Worm (Caenorhabditis elegans) whole organism, L1 larva: ENCODE data around the gene H06A10.1.

Experiments used
- C16A3.4 ChIP-seq: fragments of 150-350 bp; optimal IDR thresholded peaks from 2 replicates; lab custom pipeline; 2014; ENCODE audit warnings: missing biosample characterization, missing genetic modification characterization
- aha-1 ChIP-seq: fragments of 150-350 bp; optimal IDR thresholded peaks from 2 replicates; lab custom pipeline; 2014; ENCODE audit warnings: missing biosample characterization, missing genetic modification characterization
- ama-1 ChIP-seq: fragments of 150-350 bp; optimal IDR thresholded peaks from 2 replicates; lab custom pipeline; 2014
- blmp-1 ChIP-seq: fragments of 150-350 bp; optimal IDR thresholded peaks from 2 replicates; lab custom pipeline; 2014; ENCODE audit warnings: missing biosample characterization, missing genetic modification characterization
- ceh-90 ChIP-seq: sonication (generic microtip); optimal IDR thresholded peaks from 2 replicates; lab custom pipeline; 2016; ENCODE audit warnings: missing genetic modification characterization, missing compliant biosample characterization
- dsc-1 ChIP-seq: sonication (generic microtip); optimal IDR thresholded peaks from 2 replicates; lab custom pipeline; 2016; ENCODE audit warnings: mild to moderate bottlenecking, missing genetic modification characterization, missing compliant biosample characterization
- efl-1 ChIP-seq, 4 experiments: fragments of 150-350 bp; optimal IDR thresholded peaks in 3 of 4; peaks in 1 of 4; 1 replicate in 1 of 4; 2 replicates in 3 of 4; lab custom pipeline; 2014; ENCODE audit warnings: missing biosample characterization in 2 of 4, missing genetic modification characterization in 2 of 4, missing genetic modification reagents in 2 of 4
- efl-3 ChIP-seq: fragments of 200-800 bp; sonication (Bioruptor generic); optimal IDR thresholded peaks from 2 replicates; lab custom pipeline; 2018; ENCODE audit warnings: mild to moderate bottlenecking, missing genetic modification characterization, missing compliant biosample characterization
- egl-13 ChIP-seq: sonication (generic microtip); optimal IDR thresholded peaks from 2 replicates; lab custom pipeline; 2016; ENCODE audit warnings: missing genotype, missing genetic modification reagents, missing genetic modification characterization, missing compliant biosample characterization
- elt-3 ChIP-seq, 6 experiments: fragments of 150-350 bp in 1 of 6; sonication (generic microtip); optimal IDR thresholded peaks; 2 replicates each; lab custom pipeline; 2017 to 2018; ENCODE audit warnings: missing biosample characterization in 6 of 6, missing genetic modification characterization in 6 of 6, inconsistent platforms in 1 of 6
- fkh-10 ChIP-seq: sonication (generic microtip); optimal IDR thresholded peaks from 2 replicates; lab custom pipeline; 2017; ENCODE audit warnings: missing biosample characterization, missing genetic modification reagents, missing genetic modification characterization
- hlh-17 ChIP-seq: fragments of 200-800 bp; sonication (Bioruptor generic); optimal IDR thresholded peaks from 2 replicates; lab custom pipeline; 2018; ENCODE audit warnings: missing genetic modification characterization, mild to moderate bottlenecking, missing compliant biosample characterization, moderate library complexity, borderline replicate concordance
- hpl-2 ChIP-seq: fragments of 150-350 bp; optimal IDR thresholded peaks from 2 replicates; lab custom pipeline; 2014; ENCODE audit warnings: missing biosample characterization, missing genetic modification reagents, missing genetic modification characterization
- jun-1 ChIP-seq: fragments of 150-350 bp; optimal IDR thresholded peaks from 2 replicates; lab custom pipeline; 2014; ENCODE audit warnings: missing biosample characterization, missing genetic modification reagents, missing genetic modification characterization
- lin-13 ChIP-seq: fragments of 150-350 bp; optimal IDR thresholded peaks from 2 replicates; lab custom pipeline; 2014; ENCODE audit warnings: missing biosample characterization, missing genetic modification reagents, missing genetic modification characterization
- lin-14 ChIP-seq: fragments of 200-800 bp; sonication (Bioruptor generic); optimal IDR thresholded peaks from 2 replicates; lab custom pipeline; 2018; ENCODE audit warnings: mild to moderate bottlenecking, missing genetic modification characterization, moderate library complexity, missing compliant biosample characterization
- lin-35 ChIP-seq, 2 experiments: fragments of 150-350 bp; optimal IDR thresholded peaks; 2 replicates each; lab custom pipeline; 2014; ENCODE audit warnings: missing biosample characterization in 2 of 2, missing genetic modification characterization in 2 of 2, missing genetic modification reagents in 2 of 2
- lsy-2 ChIP-seq, 2 experiments: fragments of 150-350 bp; optimal IDR thresholded peaks; 2 replicates each; lab custom pipeline; 2014; ENCODE audit warnings: missing biosample characterization in 2 of 2, missing genetic modification characterization in 2 of 2
- mab-9 ChIP-seq: fragments of 200-800 bp; sonication (Bioruptor generic); IDR thresholded peaks from 2 replicates; pipeline ENCODE4 v1.3.6; 2022; ENCODE audit warnings: missing genetic modification reagents, missing genetic modification characterization, missing compliant biosample characterization
- mef-2 ChIP-seq: fragments of 150-350 bp; optimal IDR thresholded peaks from 2 replicates; lab custom pipeline; 2014; ENCODE audit warnings: missing biosample characterization, missing genetic modification characterization
- mep-1 ChIP-seq: fragments of 150-350 bp; optimal IDR thresholded peaks from 2 replicates; lab custom pipeline; 2014; ENCODE audit warnings: missing biosample characterization, missing genetic modification characterization
- nhr-19 ChIP-seq: fragments of 200-800 bp; sonication (Bioruptor generic); conservative IDR thresholded peaks from 2 replicates; pipeline ENCODE4 v1.3.6; 2022; ENCODE audit warnings: missing genetic modification characterization, missing compliant biosample characterization
- nhr-20 ChIP-seq: sonication (generic microtip); optimal IDR thresholded peaks from 2 replicates; lab custom pipeline; 2016; ENCODE audit warnings: mild to moderate bottlenecking, missing genetic modification characterization, missing compliant biosample characterization
- nhr-47 ChIP-seq: sonication (generic microtip); optimal IDR thresholded peaks from 2 replicates; lab custom pipeline; 2016; ENCODE audit warnings: mild to moderate bottlenecking, missing genetic modification characterization, moderate library complexity, missing compliant biosample characterization
- nhr-71 ChIP-seq: sonication (generic microtip); optimal IDR thresholded peaks from 2 replicates; lab custom pipeline; 2016; ENCODE audit warnings: mild to moderate bottlenecking, missing genetic modification characterization, moderate library complexity, missing compliant biosample characterization
- nhr-85 ChIP-seq: sonication (generic microtip); peaks from one replicate; lab custom pipeline; 2016; ENCODE audit warnings: missing genetic modification characterization, inconsistent platforms, missing compliant biosample characterization
- nhr-90 ChIP-seq: sonication (generic microtip); optimal IDR thresholded peaks from 2 replicates; lab custom pipeline; 2016; ENCODE audit warnings: mild to moderate bottlenecking, missing genetic modification characterization, missing compliant biosample characterization; ENCODE audit not compliant: poor library complexity
- pax-3 ChIP-seq: fragments of 200-800 bp; sonication (Bioruptor generic); optimal IDR thresholded peaks from 2 replicates; lab custom pipeline; 2018; ENCODE audit warnings: mild to moderate bottlenecking, missing genetic modification characterization, moderate library complexity, missing compliant biosample characterization
- rnt-1 ChIP-seq: sonication (generic microtip); optimal IDR thresholded peaks from 2 replicates; lab custom pipeline; 2016; ENCODE audit warnings: mild to moderate bottlenecking, missing genetic modification characterization, moderate library complexity, missing compliant biosample characterization
- snpc-4 ChIP-seq: fragments of 150-350 bp; optimal IDR thresholded peaks from 2 replicates; lab custom pipeline; 2014; ENCODE audit warnings: missing biosample characterization, missing genetic modification characterization
- snu-23 ChIP-seq: sonication (generic microtip); optimal IDR thresholded peaks from 2 replicates; lab custom pipeline; 2016; ENCODE audit warnings: missing genetic modification characterization, missing compliant biosample characterization
- sox-4 ChIP-seq: sonication (generic microtip); optimal IDR thresholded peaks from 2 replicates; lab custom pipeline; 2016; ENCODE audit warnings: missing genetic modification characterization, missing compliant biosample characterization
- unc-62 ChIP-seq: fragments of 150-350 bp; optimal IDR thresholded peaks from 2 replicates; lab custom pipeline; 2014; ENCODE audit warnings: missing biosample characterization, missing genetic modification reagents, missing genetic modification characterization
- unc-86 ChIP-seq: sonication (generic microtip); optimal IDR thresholded peaks from 2 replicates; lab custom pipeline; 2016; ENCODE audit warnings: missing genetic modification characterization, missing compliant biosample characterization
- ztf-4 ChIP-seq: fragments of 150-350 bp; optimal IDR thresholded peaks from 2 replicates; lab custom pipeline; 2014; ENCODE audit warnings: missing biosample characterization, missing genetic modification characterization

Gene H06A10.1

ce11 chrX:13543350-13543749, 36.0 kb downstream of the H06A10.1 start:
- peak in 1 of 2 experiments; percentile 8 for TF ChIP-seq lin-35 (GFP tag; optimal IDR thresholded peaks at IDR 0.05; lab: Kevin White, UChicago)
- no peak for TF ChIP-seq aha-1
- peak in 1 of 2 experiments; percentile 2 for TF ChIP-seq lsy-2 (tag; optimal IDR thresholded peaks at IDR 0.05; lab: Kevin White, UChicago)

- TF ChIP-seq ceh-90 (no peak), mep-1 (tag; lab: Kevin White, UChicago) (no peak), sox-4 (tag; lab: Kevin White, UChicago) (no peak), nhr-20 (peak; percentile 23), blmp-1 (peak; percentile 26), unc-86 (tag; lab: Kevin White, UChicago) (peak; percentile 33), efl-1 (optimal IDR thresholded peaks at IDR 0.05; lab: Kevin White, UChicago) (no peak), efl-1 (GFP tag; optimal IDR thresholded peaks at IDR 0.05 in 1 of 2; lab: Kevin White, UChicago) (peak in 1 of 2 experiments; percentile 73), snpc-4 (no peak), lin-14 (GFP tag; lab: Kevin White, UChicago) (peak; percentile 39), ama-1 (lab: Kevin White, UChicago) (peak; percentile 68), egl-13 (peak; percentile 32), nhr-47 (peak; percentile 42), elt-3 (tag; optimal IDR thresholded peaks at IDR 0.05; lab: Kevin White, UChicago) (peak in 1 of 6 experiments; percentile 60), dsc-1 (tag; lab: Kevin White, UChicago) (no peak), C16A3.4 (tag; lab: Kevin White, UChicago) (peak; percentile 33), nhr-71 (tag; lab: Kevin White, UChicago) (peak; percentile 12), nhr-90 (tag; lab: Kevin White, UChicago) (peak; percentile 22), lsy-2 (tag; optimal IDR thresholded peaks at IDR 0.05; lab: Kevin White, UChicago) (peak in 1 of 2 experiments; percentile 50), nhr-85 (peak; percentile 51)
Measured at ce11 chrX:13544544-13545021, 37.2 kb downstream of the H06A10.1 start.

- TF ChIP-seq hpl-2 (GFP tag; lab: Kevin White, UChicago) (no peak), efl-1 (optimal IDR thresholded peaks at IDR 0.05; lab: Kevin White, UChicago) (no peak), efl-1 (GFP tag; optimal IDR thresholded peaks at IDR 0.05 in 1 of 2; lab: Kevin White, UChicago) (peak in 1 of 2 experiments; percentile 56)
Measured at ce11 chrX:13550890-13551289, 43.6 kb downstream of the H06A10.1 start, which contains the start of gene odr-1. TSS of gene odr-1 (minus strand) at chrX:13550990.

- TF ChIP-seq jun-1 (tag; lab: Kevin White, UChicago) (no peak), lin-14 (GFP tag; lab: Kevin White, UChicago) (peak; percentile 72), nhr-19 (GFP tag; lab: Robert Waterston, UW) (peak; percentile 51), snu-23 (GFP tag; lab: Kevin White, UChicago) (peak; percentile 21), ztf-4 (no peak), rnt-1 (peak; percentile 71), nhr-20 (peak; percentile 78), efl-3 (no peak), nhr-71 (tag; lab: Kevin White, UChicago) (peak; percentile 86), hpl-2 (GFP tag; lab: Kevin White, UChicago) (no peak), mef-2 (tag; lab: Kevin White, UChicago) (peak; percentile 33)
Measured at ce11 chrX:13555098-13555497, 47.8 kb downstream of the H06A10.1 start.

ce11 chrX:13556066-13556465, 48.7 kb downstream of the H06A10.1 start, which contains the start of gene glb-20:
TSS of gene glb-20 (minus strand) at chrX:13556166.
- TF ChIP-seq lin-13 (GFP tag; lab: Kevin White, UChicago) (no peak), fkh-10 (GFP tag; lab: Kevin White, UChicago) (no peak), hpl-2 (GFP tag; lab: Kevin White, UChicago) (no peak), mep-1 (tag; lab: Kevin White, UChicago) (no peak)

ce11 chrX:13558667-13559066, 51.3 kb downstream of the H06A10.1 start:
- no peak for TF ChIP-seq hlh-17
- peak; percentile 31 for TF ChIP-seq rnt-1
- TF ChIP-seq unc-62 (GFP tag; lab: Kevin White, UChicago), result no peak
- TF ChIP-seq nhr-71 (tag; lab: Kevin White, UChicago), result peak; percentile 41
- no peak for TF ChIP-seq pax-3
- no peak for TF ChIP-seq mab-9 (GFP tag; lab: Robert Waterston, UW)
- peak; percentile 70 for TF ChIP-seq lin-14 (GFP tag; lab: Kevin White, UChicago)
